Fruit fly (Drosophila melanogaster) whole organism, larva: ENCODE measurements around the gene CG12546.

ENCODE experiments used
- noc ChIP-seq: fragments of 200-800 bp; sonication (Bioruptor generic); optimal IDR thresholded peaks from 3 replicates; lab custom pipeline; 2019; ENCODE audit warnings: missing biosample characterization, mild to moderate bottlenecking, missing genetic modification characterization, moderate library complexity

CG12546 gene

dm6 chr3L:22646007-22646406 lies 47.6 kb downstream of the CG12546 start, which contains the start of gene CG33767:
Gene CG33767, plus strand, starts transcription at chr3L:22646307.
- TF ChIP-seq noc (tag; lab: Kevin White, UChicago), result no peak

dm6 chr3L:22645327-22645726 lies 48.3 kb downstream of the CG12546 start, which contains the start of gene CG33766:
Gene CG33766, plus strand, starts transcription at chr3L:22645627.
- no peak for TF ChIP-seq noc (tag; lab: Kevin White, UChicago)
